Fruit fly (Drosophila melanogaster): ENCODE results near the gene GAA1.

Gene GAA1

DNA sequence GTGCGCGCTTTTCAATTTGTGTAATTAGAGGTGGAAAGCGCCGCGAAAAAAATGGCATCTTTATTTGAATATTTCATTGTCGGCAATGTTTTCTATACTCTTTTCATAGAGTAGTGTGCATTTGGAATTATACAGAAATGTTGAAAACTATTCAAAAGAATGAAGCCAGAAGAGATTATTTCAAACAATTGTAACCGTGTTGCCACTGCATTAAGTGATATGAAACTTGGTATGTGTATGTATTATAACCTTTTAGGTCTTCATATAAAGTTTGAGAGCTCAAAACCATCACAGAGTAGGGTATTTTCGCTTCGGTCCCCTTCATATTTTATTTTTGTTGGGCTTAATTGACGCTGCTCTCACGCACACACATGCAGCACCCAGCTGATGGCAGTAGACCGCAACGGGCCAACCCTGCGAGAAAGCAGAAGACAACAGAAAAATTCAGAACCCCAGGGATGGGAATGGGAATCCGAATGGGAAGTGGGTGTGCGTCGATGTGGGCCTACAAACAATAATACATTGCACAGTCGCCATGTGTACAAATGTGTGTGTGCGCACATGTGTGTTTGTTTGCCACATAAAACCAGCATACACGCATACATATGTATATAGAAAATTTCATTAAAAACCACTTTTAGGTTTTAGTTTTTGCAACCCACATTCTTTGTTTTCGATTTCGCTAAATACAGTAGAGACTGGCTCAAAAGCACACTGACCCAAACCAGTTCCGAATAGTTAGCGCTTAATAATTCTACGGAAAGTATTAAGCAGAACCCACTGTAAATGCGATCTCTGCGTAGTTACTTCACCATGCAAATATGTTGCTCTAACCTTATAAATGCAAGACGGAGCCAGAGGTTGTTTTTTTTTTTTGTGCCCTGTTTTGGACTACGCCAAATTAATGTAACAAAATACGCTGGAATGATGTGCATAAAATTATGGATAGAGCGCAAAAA, 21.7 kb upstream of the GAA1 start (continued):
- TF ChIP-seq cwo (GFP tag; optimal IDR thresholded peaks at IDR 0.05) = peak; percentile 11
- TF ChIP-seq ap (GFP tag; IDR thresholded peaks at IDR 0.05) = no peak
- no peak for TF ChIP-seq CG7928 (GFP tag; optimal IDR thresholded peaks at IDR 0.05)
- TF ChIP-seq Dll (GFP tag; IDR thresholded peaks at IDR 0.05; ENCODE audit: partially characterized antibody) = no peak
- TF ChIP-seq ranshi (GFP tag; IDR thresholded peaks at IDR 0.05) = no peak; the same call in 1 of the 2 replicates
- TF ChIP-seq CG16813 (GFP tag; IDR thresholded peaks at IDR 0.05; ENCODE audit: partially characterized antibody) = no peak
- no peak for TF ChIP-seq CG10565 (GFP tag; optimal IDR thresholded peaks at IDR 0.05)
- TF ChIP-seq sens (GFP tag) = peak; percentile 2
- TF ChIP-seq Ssrp (tag; optimal IDR thresholded peaks at IDR 0.05) = peak; percentile 34
- no peak for TF ChIP-seq oc (tag; optimal IDR thresholded peaks at IDR 0.05)
- TF ChIP-seq stc (GFP tag; IDR thresholded peaks at IDR 0.05) = no peak
- no peak for TF ChIP-seq CHES-1-like (GFP tag; optimal IDR thresholded peaks at IDR 0.05)
- peak in 1 of 2 experiments; percentile 32 for TF ChIP-seq crp (GFP tag; optimal IDR thresholded peaks at IDR 0.05)
- peak; percentile 7 for TF ChIP-seq D19B (GFP tag; optimal IDR thresholded peaks at IDR 0.05)
- no peak for TF ChIP-seq sr (GFP tag; IDR thresholded peaks at IDR 0.05)
- peak; percentile 7; the same call in 1 of the 4 replicates for TF ChIP-seq Gug (GFP tag; IDR thresholded peaks at IDR 0.05)
- TF ChIP-seq Drgx (GFP tag; IDR thresholded peaks at IDR 0.05) = 0 out of 2 replicates have a peak, but pooled peaks have one; percentile 13
- TF ChIP-seq ab (GFP tag; optimal IDR thresholded peaks at IDR 0.05) = no peak
- TF ChIP-seq odd (GFP tag; optimal IDR thresholded peaks at IDR 0.05) = no peak
- TF ChIP-seq da (GFP tag; optimal IDR thresholded peaks at IDR 0.05) = no peak
- peak; percentile 3 for TF ChIP-seq zfh2 (GFP tag; optimal IDR thresholded peaks at IDR 0.05)
- peak; percentile 83 for TF ChIP-seq twi (tag; optimal IDR thresholded peaks at IDR 0.05)
- TF ChIP-seq CG1024 (GFP tag; IDR thresholded peaks at IDR 0.05) = no peak
- no peak for TF ChIP-seq CG4707 (GFP tag; optimal IDR thresholded peaks at IDR 0.05)
- peak; percentile 15 for TF ChIP-seq CG2678 (tag; optimal IDR thresholded peaks at IDR 0.05)
- TF ChIP-seq nom (GFP tag; optimal IDR thresholded peaks at IDR 0.05) = no peak
- TF ChIP-seq sima (GFP tag; optimal IDR thresholded peaks at IDR 0.05) = no peak
- no peak for TF ChIP-seq tin (GFP tag; optimal IDR thresholded peaks at IDR 0.05)
- TF ChIP-seq dmrt11E (tag; optimal IDR thresholded peaks at IDR 0.05) = peak; percentile 43
- TF ChIP-seq phol (tag; optimal IDR thresholded peaks at IDR 0.05) = peak; percentile 30
- TF ChIP-seq pros (GFP tag; optimal IDR thresholded peaks at IDR 0.05) = peak; percentile 84
- TF ChIP-seq Jarid2 (GFP tag; optimal IDR thresholded peaks at IDR 0.05) = no peak
- TF ChIP-seq wdn (GFP tag; IDR thresholded peaks at IDR 0.05) = peak; percentile 43; the same call in 1 of the 2 replicates
- TF ChIP-seq eve (GFP tag; optimal IDR thresholded peaks at IDR 0.05) = peak in 1 of 2 experiments; percentile 46
- TF ChIP-seq CG16863 (GFP tag; optimal IDR thresholded peaks at IDR 0.05) = no peak
- no peak for TF ChIP-seq CG11723 (GFP tag; optimal IDR thresholded peaks at IDR 0.05)
- peak; percentile 15 for TF ChIP-seq CG14710 (tag; optimal IDR thresholded peaks at IDR 0.05)
- TF ChIP-seq CG11093 (GFP tag; IDR thresholded peaks at IDR 0.05) = no peak
- TF ChIP-seq HmgZ (tag; optimal IDR thresholded peaks at IDR 0.05) = no peak
- TF ChIP-seq BtbVII (GFP tag; optimal IDR thresholded peaks at IDR 0.05) = no peak
- TF ChIP-seq dpn (GFP tag; optimal IDR thresholded peaks at IDR 0.05) = peak in 1 of 2 experiments; percentile 1
- TF ChIP-seq CG6272 (GFP tag; IDR thresholded peaks at IDR 0.05) = no peak
- TF ChIP-seq D19A (tag; optimal IDR thresholded peaks at IDR 0.05) = peak; percentile 98
- TF ChIP-seq Hmx (GFP tag; optimal IDR thresholded peaks at IDR 0.05) = no peak
- TF ChIP-seq al (GFP tag; IDR thresholded peaks at IDR 0.05) = no peak
- no peak for TF ChIP-seq ato (GFP tag; IDR thresholded peaks at IDR 0.05; ENCODE audit: partially characterized antibody)
- 0 out of 2 replicates have a peak, but pooled peaks have one; percentile 20 for TF ChIP-seq vvl (GFP tag; IDR thresholded peaks at IDR 0.05)
- TF ChIP-seq CG9727 (GFP tag; optimal IDR thresholded peaks at IDR 0.05) = no peak

Measured in whole organism, embryonic.